Fruit fly (Drosophila melanogaster) whole organism, embryonic: ENCODE measurements around the gene Pif1B.

Experiments
- BtbVII ChIP-seq: fragments of 200-800 bp; sonication (Bioruptor generic); optimal IDR thresholded peaks from 3 replicates; lab custom pipeline; 2017; ENCODE audit warnings: missing biosample characterization, mild to moderate bottlenecking, missing genetic modification characterization
- CG13424 ChIP-seq: fragments of 200-800 bp; sonication (Bioruptor generic); optimal IDR thresholded peaks from 2 replicates; lab custom pipeline; 2019; ENCODE audit warnings: missing biosample characterization, mild to moderate bottlenecking, missing genetic modification characterization, moderate library complexity
- CG14860 ChIP-seq: fragments of 200-800 bp; sonication (Bioruptor generic); IDR thresholded peaks from 3 replicates; pipeline ENCODE4 v1.3.6; 2022; ENCODE audit warnings: missing biosample characterization, missing genetic modification characterization; ENCODE audit not compliant: partially characterized antibody
- CG15696 ChIP-seq: fragments of 200-800 bp; sonication (Bioruptor generic); optimal IDR thresholded peaks from 2 replicates; lab custom pipeline; 2019; ENCODE audit warnings: missing biosample characterization, mild to moderate bottlenecking, missing genetic modification characterization, moderate library complexity
- Hr78 ChIP-seq, 2 experiments: fragments of 200-800 bp in 1 of 2; fragments of >200 bp in 1 of 2; sonication (Bioruptor generic) in 1 of 2; optimal IDR thresholded peaks; 2 replicates each; lab custom pipeline; 2017 to 2019; ENCODE audit warnings: missing biosample characterization in 2 of 2, missing genetic modification characterization in 2 of 2, mild to moderate bottlenecking in 1 of 2, moderate library complexity in 1 of 2
- Spps ChIP-seq: fragments of 200-800 bp; sonication (Bioruptor generic); optimal IDR thresholded peaks from 2 replicates; lab custom pipeline; 2018; ENCODE audit warnings: missing biosample characterization, mild to moderate bottlenecking, missing genetic modification characterization
- klu ChIP-seq: fragments of 200-800 bp; sonication (Bioruptor generic); IDR thresholded peaks from 2 replicates; pipeline ENCODE4 v1.3.6; 2022; ENCODE audit warnings: missing biosample characterization, missing genetic modification characterization
- pita ChIP-seq: fragments of 200-800 bp; sonication (Bioruptor generic); optimal IDR thresholded peaks from 2 replicates; lab custom pipeline; 2017; ENCODE audit warnings: missing biosample characterization, mild to moderate bottlenecking, missing genetic modification characterization
- prd ChIP-seq, 3 experiments: fragments of >200 bp in 2 of 3; fragments of 200-800 bp in 1 of 3; sonication (Bioruptor generic) in 1 of 3; optimal IDR thresholded peaks in 2 of 3; IDR thresholded peaks in 1 of 3; 2 replicates in 2 of 3; 3 replicates in 1 of 3; pipeline versions ENCODE4 v1.3.6 to Lab custom; 2017 to 2022; ENCODE audit warnings: missing biosample characterization in 1 of 3, missing genetic modification characterization in 1 of 3
- zen2 ChIP-seq: fragments of 200-800 bp; sonication (Bioruptor generic); IDR thresholded peaks from 3 replicates; pipeline ENCODE4 v1.3.6; 2022; ENCODE audit warnings: missing biosample characterization, missing genetic modification characterization; ENCODE audit not compliant: partially characterized antibody

dm6 chr3R:8798332-8798731 lies 2.6 kb downstream of the Pif1B start:
- TF ChIP-seq Spps (tag; lab: Kevin White, UChicago) = no peak
- TF ChIP-seq zen2 (GFP tag; lab: Robert Waterston, UW) = no peak
- TF ChIP-seq BtbVII (GFP tag; lab: Kevin White, UChicago) = no peak
- no peak for TF ChIP-seq prd (optimal IDR thresholded peaks at IDR 0.05; lab: Kevin White, UChicago)
- no peak for TF ChIP-seq prd (GFP tag; IDR thresholded peaks at IDR 0.05; lab: Robert Waterston, UW)
- no peak for TF ChIP-seq pita
- no peak for TF ChIP-seq Hr78 (GFP tag; optimal IDR thresholded peaks at IDR 0.05; lab: Kevin White, UChicago)
- TF ChIP-seq CG15696 (tag; lab: Kevin White, UChicago) = no peak
- TF ChIP-seq CG13424 (tag; lab: Kevin White, UChicago) = no peak
- TF ChIP-seq CG14860 = no peak
- TF ChIP-seq klu (GFP tag; lab: Robert Waterston, UW) = no peak
